Fruit fly (Drosophila melanogaster): ENCODE data around the gene nocte.
A peak's percentile ranks its signal among the peaks of the same experiment; 100 is the strongest.

nocte gene

dm6 chrX:10478443-10479368 lies 4.2 kb upstream of the nocte start, which contains the start of the genes CG2887 and PPP4R2r (continued):
- no peak for TF ChIP-seq CG18599 (GFP tag; optimal IDR thresholded peaks at IDR 0.05)
- no peak for TF ChIP-seq Atf-2 (GFP tag; optimal IDR thresholded peaks at IDR 0.05)
- peak; percentile 44 for TF ChIP-seq Sin3A (optimal IDR thresholded peaks at IDR 0.05)
- TF ChIP-seq CG2116 (GFP tag; optimal IDR thresholded peaks at IDR 0.05), result peak; percentile 95
- peak; percentile 38; the same call in 1 of the 2 replicates for TF ChIP-seq CG9932 (GFP tag; IDR thresholded peaks at IDR 0.05)
- no peak for TF ChIP-seq caup (GFP tag; optimal IDR thresholded peaks at IDR 0.05; ENCODE audit: severe bottlenecking)
- peak; percentile 68 for TF ChIP-seq CG15514 (GFP tag; optimal IDR thresholded peaks at IDR 0.05)
- TF ChIP-seq pita (GFP tag; optimal IDR thresholded peaks at IDR 0.05), result no peak
- TF ChIP-seq Xrp1 (GFP tag; IDR thresholded peaks at IDR 0.05), result no peak
- TF ChIP-seq gem (tag; optimal IDR thresholded peaks at IDR 0.05), result no peak
- no peak for TF ChIP-seq Taf1 (GFP tag; IDR thresholded peaks at IDR 0.05)
- no peak for TF ChIP-seq CG8359 (GFP tag; optimal IDR thresholded peaks at IDR 0.05; ENCODE audit: borderline replicate concordance)
- peak; percentile 64 for TF ChIP-seq Sry-β (GFP tag; optimal IDR thresholded peaks at IDR 0.05)
- no peak for TF ChIP-seq HHEX (GFP tag; optimal IDR thresholded peaks at IDR 0.05)
- TF ChIP-seq lmd (GFP tag; IDR thresholded peaks at IDR 0.05), result no peak
- peak; percentile 45 for TF ChIP-seq sug (tag; optimal IDR thresholded peaks at IDR 0.05)
- no peak for TF ChIP-seq Lpt (GFP tag; optimal IDR thresholded peaks at IDR 0.05)
- TF ChIP-seq E2f2 (GFP tag; IDR thresholded peaks at IDR 0.05), result peak; percentile 97
- 0 out of 3 replicates have a peak, but pooled peaks have one; percentile 6 for TF ChIP-seq ci (GFP tag; IDR thresholded peaks at IDR 0.05)
- TF ChIP-seq CG32532 (GFP tag; IDR thresholded peaks at IDR 0.05), result no peak
- TF ChIP-seq vfl (GFP tag; optimal IDR thresholded peaks at IDR 0.05), result no peak
- no peak for TF ChIP-seq tx (GFP tag; optimal IDR thresholded peaks at IDR 0.05)
- peak; percentile 80 for TF ChIP-seq CG8281 (tag; optimal IDR thresholded peaks at IDR 0.05)
- no peak for TF ChIP-seq Gsc (GFP tag; IDR thresholded peaks at IDR 0.05)
- TF ChIP-seq Hr78 (GFP tag; optimal IDR thresholded peaks at IDR 0.05), result no peak
- TF ChIP-seq CG11504 (tag; optimal IDR thresholded peaks at IDR 0.05), result no peak
- TF ChIP-seq lola (GFP tag; optimal IDR thresholded peaks at IDR 0.05), result no peak
- TF ChIP-seq pros (GFP tag; optimal IDR thresholded peaks at IDR 0.05), result no peak
- TF ChIP-seq CG2712 (tag; optimal IDR thresholded peaks at IDR 0.05), result peak; percentile 39
- no peak for TF ChIP-seq dm (GFP tag; optimal IDR thresholded peaks at IDR 0.05)
- peak; percentile 93 for TF ChIP-seq BEAF-32 (GFP tag; optimal IDR thresholded peaks at IDR 0.05)
- peak; percentile 44; the same call in 1 of the 3 replicates for TF ChIP-seq row (GFP tag; IDR thresholded peaks at IDR 0.05)
- peak; percentile 49 for TF ChIP-seq CG2129 (GFP tag; IDR thresholded peaks at IDR 0.05; ENCODE audit: partially characterized antibody)
- TF ChIP-seq hb (GFP tag; IDR thresholded peaks at IDR 0.05; ENCODE audit: partially characterized antibody), result peak; percentile 90
- 0 out of 2 replicates have a peak, but pooled peaks have one; percentile 33 for TF ChIP-seq CG4360 (GFP tag; IDR thresholded peaks at IDR 0.05)
- TF ChIP-seq crol (GFP tag; IDR thresholded peaks at IDR 0.05), result 0 out of 2 replicates have a peak, but pooled peaks have one; percentile 9
- peak; percentile 79 for TF ChIP-seq sna (GFP tag; IDR thresholded peaks at IDR 0.05; ENCODE audit: partially characterized antibody)
- no peak for TF ChIP-seq CG18476 (GFP tag; optimal IDR thresholded peaks at IDR 0.05)
- no peak for TF ChIP-seq Jarid2 (GFP tag; optimal IDR thresholded peaks at IDR 0.05)
- peak; percentile 42 for TF ChIP-seq MESR4 (GFP tag; optimal IDR thresholded peaks at IDR 0.05)
- peak; percentile 37 for TF ChIP-seq CG4617 (GFP tag; optimal IDR thresholded peaks at IDR 0.05; ENCODE audit: borderline replicate concordance)
- peak; percentile 25 for TF ChIP-seq CoRest (tag; optimal IDR thresholded peaks at IDR 0.05)
- no peak for TF ChIP-seq Chrac-16 (GFP tag; optimal IDR thresholded peaks at IDR 0.05)
- peak; percentile 88 for TF ChIP-seq tna (GFP tag; IDR thresholded peaks at IDR 0.05; ENCODE audit: partially characterized antibody)
- TF ChIP-seq CG34422 (GFP tag; IDR thresholded peaks at IDR 0.05), result peak; percentile 58; the same call in 1 of the 3 replicates
- TF ChIP-seq al (GFP tag; IDR thresholded peaks at IDR 0.05), result no peak
- peak; percentile 27 for TF ChIP-seq nom (GFP tag; optimal IDR thresholded peaks at IDR 0.05)
